Fruit fly (Drosophila melanogaster) whole organism, embryonic: ENCODE results near the gene CG17283.

Source experiments
- B-H1 ChIP-seq: fragments of 200-800 bp; sonication (Bioruptor generic); IDR thresholded peaks from 3 replicates; pipeline ENCODE4 v1.3.6; 2022; ENCODE audit warnings: missing biosample characterization, missing genetic modification characterization
- CG11085 ChIP-seq: fragments of 200-800 bp; sonication (Bioruptor generic); IDR thresholded peaks from 2 replicates; pipeline ENCODE4 v1.3.6; 2022; ENCODE audit warnings: missing biosample characterization, missing genetic modification characterization
- CG11504 ChIP-seq: fragments of 200-800 bp; sonication (Bioruptor generic); optimal IDR thresholded peaks from 3 replicates; lab custom pipeline; 2019; ENCODE audit warnings: missing biosample characterization, mild to moderate bottlenecking, missing genetic modification characterization, moderate library complexity
- CG12155 ChIP-seq: fragments of 200-800 bp; sonication (Bioruptor generic); optimal IDR thresholded peaks from 3 replicates; lab custom pipeline; 2016; ENCODE audit warnings: missing biosample characterization, missing genetic modification characterization
- CG12769 ChIP-seq: fragments of 200-800 bp; sonication (Bioruptor generic); optimal IDR thresholded peaks from 2 replicates; lab custom pipeline; 2019; ENCODE audit warnings: missing biosample characterization, mild to moderate bottlenecking, missing genetic modification characterization, moderate library complexity
- CG13775 ChIP-seq: fragments of 200-800 bp; sonication (Bioruptor generic); optimal IDR thresholded peaks from 3 replicates; lab custom pipeline; 2017; ENCODE audit warnings: missing biosample characterization, mild to moderate bottlenecking, missing genetic modification characterization
- CG14710 ChIP-seq: fragments of 200-800 bp; sonication (Bioruptor generic); optimal IDR thresholded peaks from 3 replicates; lab custom pipeline; 2019; ENCODE audit warnings: missing biosample characterization, mild to moderate bottlenecking, missing genetic modification characterization, moderate library complexity
- CG15479 ChIP-seq: fragments of 200-800 bp; sonication (Bioruptor generic); optimal IDR thresholded peaks from 3 replicates; lab custom pipeline; 2019; ENCODE audit warnings: missing biosample characterization, mild to moderate bottlenecking, missing genetic modification characterization, moderate library complexity
- CG17328 ChIP-seq: fragments of 200-800 bp; sonication (Bioruptor generic); IDR thresholded peaks from 2 replicates; pipeline ENCODE4 v1.3.6; 2022; ENCODE audit warnings: missing biosample characterization, missing genetic modification characterization
- CG18476 ChIP-seq: fragments of 200-800 bp; sonication (Bioruptor generic); optimal IDR thresholded peaks from 2 replicates; lab custom pipeline; 2016; ENCODE audit warnings: missing biosample characterization, mild to moderate bottlenecking, missing genetic modification characterization
- CG2199 ChIP-seq: fragments of 200-800 bp; sonication (Bioruptor generic); IDR thresholded peaks from 3 replicates; pipeline ENCODE4 v1.3.6; 2022; ENCODE audit warnings: missing biosample characterization, missing genetic modification characterization
- CG30431 ChIP-seq: fragments of 200-800 bp; sonication (Bioruptor generic); optimal IDR thresholded peaks from 2 replicates; lab custom pipeline; 2017; ENCODE audit warnings: missing biosample characterization, missing genetic modification characterization
- CG34376 ChIP-seq: fragments of 200-800 bp; sonication (Bioruptor generic); optimal IDR thresholded peaks from 2 replicates; lab custom pipeline; 2018; ENCODE audit warnings: missing biosample characterization, mild to moderate bottlenecking, missing genetic modification characterization
- CG3847 ChIP-seq: fragments of 200-800 bp; sonication (Bioruptor generic); IDR thresholded peaks from 2 replicates; pipeline ENCODE4 v1.3.6; 2022; ENCODE audit warnings: missing biosample characterization, missing genetic modification characterization
- CG43689 ChIP-seq: fragments of 200-800 bp; sonication (Bioruptor generic); IDR thresholded peaks from 2 replicates; pipeline ENCODE4 v1.3.6; 2022; ENCODE audit warnings: missing biosample characterization, missing genetic modification characterization
- CG5245 ChIP-seq: fragments of 200-800 bp; sonication (Bioruptor generic); optimal IDR thresholded peaks from 3 replicates; lab custom pipeline; 2016; ENCODE audit warnings: missing biosample characterization, missing genetic modification characterization
- CG8290 ChIP-seq, 3 experiments: fragments of 200-800 bp; sonication (Bioruptor generic); optimal IDR thresholded peaks; 2 replicates each; lab custom pipeline; 2016 to 2019; ENCODE audit warnings: missing biosample characterization in 3 of 3, missing genetic modification characterization in 3 of 3, mild to moderate bottlenecking in 2 of 3, moderate library complexity in 1 of 3
- CG8388 ChIP-seq: fragments of 200-800 bp; sonication (Bioruptor generic); optimal IDR thresholded peaks from 2 replicates; lab custom pipeline; 2019; ENCODE audit warnings: missing biosample characterization, mild to moderate bottlenecking, missing genetic modification characterization, moderate library complexity
- Dek ChIP-seq: fragments of 200-800 bp; sonication (Bioruptor generic); optimal IDR thresholded peaks from 3 replicates; lab custom pipeline; 2019; ENCODE audit warnings: missing biosample characterization, mild to moderate bottlenecking, missing genetic modification characterization, moderate library complexity
- Dip3 ChIP-seq: fragments of 200-800 bp; sonication (Bioruptor generic); optimal IDR thresholded peaks from 3 replicates; lab custom pipeline; 2016; ENCODE audit warnings: missing biosample characterization, missing genetic modification characterization
- Ets65A ChIP-seq: fragments of 200-800 bp; sonication (Bioruptor generic); peaks from one replicate; lab custom pipeline; 2016; ENCODE audit warnings: missing biosample characterization, missing genetic modification characterization
- Ets97D ChIP-seq: fragments of 200-800 bp; sonication (Bioruptor generic); optimal IDR thresholded peaks from 3 replicates; lab custom pipeline; 2016; ENCODE audit warnings: missing biosample characterization, missing genetic modification characterization
- Hr51 ChIP-seq, 2 experiments: fragments of 200-800 bp; sonication (Bioruptor generic); optimal IDR thresholded peaks; 2 replicates in 1 of 2; 3 replicates in 1 of 2; lab custom pipeline; 2016 to 2018; ENCODE audit warnings: missing biosample characterization in 2 of 2, missing genetic modification characterization in 2 of 2, mild to moderate bottlenecking in 1 of 2, moderate library complexity in 1 of 2
- Jarid2 ChIP-seq: fragments of 200-800 bp; sonication (Bioruptor generic); optimal IDR thresholded peaks from 3 replicates; lab custom pipeline; 2017; ENCODE audit warnings: mild to moderate bottlenecking, missing biosample characterization, missing genetic modification reagents, missing genetic modification characterization
- Nf-YA ChIP-seq: fragments of 200-800 bp; sonication (Bioruptor generic); IDR thresholded peaks from 2 replicates; pipeline ENCODE4 v1.3.6; 2022; ENCODE audit warnings: missing biosample characterization, missing genetic modification characterization
- Oaz ChIP-seq: fragments of 200-800 bp; sonication (Bioruptor generic); IDR thresholded peaks from 2 replicates; pipeline ENCODE4 v1.3.6; 2022; ENCODE audit warnings: missing biosample characterization, missing genetic modification characterization
- aop ChIP-seq: fragments of 200-800 bp; sonication (Bioruptor generic); IDR thresholded peaks from 2 replicates; pipeline ENCODE4 v1.3.6; 2022; ENCODE audit warnings: missing biosample characterization, missing genetic modification characterization
- ap ChIP-seq: fragments of 200-800 bp; sonication (Bioruptor generic); IDR thresholded peaks from 2 replicates; pipeline ENCODE4 v1.3.6; 2022; ENCODE audit warnings: missing biosample characterization, missing genetic modification characterization
- ash1 ChIP-seq: fragments of 200-800 bp; sonication (Bioruptor generic); optimal IDR thresholded peaks from 2 replicates; lab custom pipeline; 2018; ENCODE audit warnings: missing biosample characterization, mild to moderate bottlenecking, missing genetic modification characterization
- bab2 ChIP-seq: fragments of 200-800 bp; sonication (Bioruptor generic); optimal IDR thresholded peaks from 2 replicates; lab custom pipeline; 2016; ENCODE audit warnings: missing biosample characterization, missing genetic modification characterization
- bcd ChIP-seq: fragments of 200-800 bp; sonication (Bioruptor generic); optimal IDR thresholded peaks from 2 replicates; lab custom pipeline; 2017; ENCODE audit warnings: missing biosample characterization, mild to moderate bottlenecking, missing genetic modification characterization
- chm ChIP-seq: fragments of 200-800 bp; sonication (Bioruptor generic); IDR thresholded peaks from 2 replicates; pipeline ENCODE4 v1.3.6; 2022; ENCODE audit warnings: missing biosample characterization, missing genetic modification characterization
- cwo ChIP-seq: fragments of 200-800 bp; sonication (Bioruptor generic); optimal IDR thresholded peaks from 3 replicates; lab custom pipeline; 2017; ENCODE audit warnings: missing biosample characterization, missing genetic modification characterization, mild to moderate bottlenecking, moderate library complexity, missing genetic modification reagents
- dmrt99B ChIP-seq: fragments of 200-800 bp; sonication (Bioruptor generic); optimal IDR thresholded peaks from 2 replicates; lab custom pipeline; 2018; ENCODE audit warnings: missing biosample characterization, mild to moderate bottlenecking, missing genetic modification characterization, moderate library complexity
- dpn ChIP-seq, 2 experiments: fragments of 200-800 bp; sonication (Bioruptor generic); optimal IDR thresholded peaks; 3 replicates each; lab custom pipeline; 2016; ENCODE audit warnings: missing biosample characterization in 2 of 2, missing genetic modification characterization in 2 of 2
- ewg ChIP-seq: fragments of 200-800 bp; sonication (Bioruptor generic); optimal IDR thresholded peaks from 3 replicates; lab custom pipeline; 2017; ENCODE audit warnings: mild to moderate bottlenecking, missing biosample characterization, missing genetic modification reagents, missing genetic modification characterization
- exex ChIP-seq: fragments of 200-800 bp; sonication (Bioruptor generic); optimal IDR thresholded peaks from 4 replicates; lab custom pipeline; 2018; ENCODE audit warnings: missing biosample characterization, mild to moderate bottlenecking, missing genetic modification characterization, moderate library complexity
- fu2 ChIP-seq: fragments of 200-800 bp; sonication (Bioruptor generic); optimal IDR thresholded peaks from 2 replicates; lab custom pipeline; 2016; ENCODE audit warnings: missing biosample characterization, missing genetic modification characterization
- gfzf ChIP-seq: fragments of 200-800 bp; sonication (Bioruptor generic); optimal IDR thresholded peaks from 2 replicates; lab custom pipeline; 2016; ENCODE audit warnings: missing biosample characterization, mild to moderate bottlenecking, missing genetic modification characterization, moderate library complexity
- gsb ChIP-seq: fragments of 200-800 bp; sonication (Bioruptor generic); IDR thresholded peaks from 2 replicates; pipeline ENCODE4 v1.3.6; 2022; ENCODE audit warnings: missing biosample characterization, missing genetic modification characterization
- kay ChIP-seq: fragments of 200-800 bp; sonication (Bioruptor generic); optimal IDR thresholded peaks from 2 replicates; lab custom pipeline; 2016; ENCODE audit warnings: missing biosample characterization, missing genetic modification characterization
- klu ChIP-seq: fragments of 200-800 bp; sonication (Bioruptor generic); IDR thresholded peaks from 2 replicates; pipeline ENCODE4 v1.3.6; 2022; ENCODE audit warnings: missing biosample characterization, missing genetic modification characterization
- p53 ChIP-seq: fragments of 200-800 bp; sonication (Bioruptor generic); optimal IDR thresholded peaks from 2 replicates; lab custom pipeline; 2016; ENCODE audit warnings: missing biosample characterization, missing genetic modification characterization
- pum ChIP-seq: fragments of 200-800 bp; sonication (Bioruptor generic); optimal IDR thresholded peaks from 2 replicates; lab custom pipeline; 2016; ENCODE audit warnings: missing biosample characterization, missing genetic modification characterization
- rib ChIP-seq: fragments of 200-800 bp; sonication (Bioruptor generic); IDR thresholded peaks from 2 replicates; pipeline ENCODE4 v1.3.6; 2022; ENCODE audit warnings: missing biosample characterization, missing genetic modification characterization
- ro ChIP-seq: fragments of 200-800 bp; sonication (Bioruptor generic); IDR thresholded peaks from 2 replicates; pipeline ENCODE4 v1.3.6; 2022; ENCODE audit warnings: missing biosample characterization, missing genetic modification characterization
- row ChIP-seq: fragments of 200-800 bp; sonication (Bioruptor generic); IDR thresholded peaks from 3 replicates; pipeline ENCODE4 v1.3.6; 2022; ENCODE audit warnings: missing biosample characterization, missing genetic modification characterization
- run ChIP-seq: fragments of 200-800 bp; sonication (Bioruptor generic); optimal IDR thresholded peaks from 3 replicates; lab custom pipeline; 2018; ENCODE audit warnings: missing biosample characterization, mild to moderate bottlenecking, missing genetic modification characterization
- sqz ChIP-seq: fragments of 200-800 bp; sonication (Bioruptor generic); optimal IDR thresholded peaks from 3 replicates; lab custom pipeline; 2018; ENCODE audit warnings: missing biosample characterization, mild to moderate bottlenecking, missing genetic modification characterization
- trem ChIP-seq: fragments of 200-800 bp; optimal IDR thresholded peaks from 3 replicates; lab custom pipeline; 2019; ENCODE audit warnings: missing biosample characterization, mild to moderate bottlenecking, missing genetic modification characterization, moderate library complexity
- zf30C ChIP-seq: fragments of 200-800 bp; sonication (Bioruptor generic); optimal IDR thresholded peaks from 3 replicates; lab custom pipeline; 2018; ENCODE audit warnings: missing biosample characterization, mild to moderate bottlenecking, missing genetic modification characterization

The CG17283 gene

dm6 chr3R:17402434-17402833, 5.2 kb upstream of the CG17283 start, which contains the start of gene Sur-8 (continued):
- TF ChIP-seq CG12155 (GFP tag; lab: Kevin White, UChicago) (peak; percentile 49), gsb (peak; percentile 60), dpn (GFP tag; optimal IDR thresholded peaks at IDR 0.05; lab: Kevin White, UChicago) (peak; percentile 72 to 77), CG43689 (GFP tag; lab: Robert Waterston, UW) (peak; percentile 48), aop (GFP tag; lab: Robert Waterston, UW) (0 out of 2 replicates have a peak, but pooled peaks have one; percentile 14), dmrt99B (tag; lab: Kevin White, UChicago) (peak; percentile 55), p53 (GFP tag; lab: Kevin White, UChicago) (peak; percentile 9), Nf-YA (GFP tag; lab: Robert Waterston, UW) (no peak), CG5245 (GFP tag; lab: Kevin White, UChicago) (peak; percentile 79), CG30431 (GFP tag; lab: Kevin White, UChicago) (peak; percentile 40), trem (tag; lab: Kevin White, UChicago) (no peak), CG34376 (GFP tag; lab: Kevin White, UChicago) (peak; percentile 39), pum (peak; percentile 59), CG11085 (GFP tag; lab: Robert Waterston, UW) (peak; percentile 66), Oaz (GFP tag; lab: Robert Waterston, UW) (0 out of 2 replicates have a peak, but pooled peaks have one; percentile 45), chm (no peak), CG13775 (GFP tag; lab: Kevin White, UChicago) (peak; percentile 30), B-H1 (GFP tag; lab: Robert Waterston, UW) (peak; percentile 19; the same call in 1 of the 3 replicates), ewg (peak; percentile 99), CG3847 (GFP tag; lab: Robert Waterston, UW) (peak; percentile 61), Ets65A (GFP tag; lab: Kevin White, UChicago) (peak; percentile 92), CG8388 (GFP tag; lab: Kevin White, UChicago) (peak; percentile 7), ro (GFP tag; lab: Robert Waterston, UW) (no peak), Dek (tag; lab: Kevin White, UChicago) (peak; percentile 34), zf30C (GFP tag; lab: Kevin White, UChicago) (no peak), CG14710 (tag; lab: Kevin White, UChicago) (peak; percentile 2), run (tag; lab: Kevin White, UChicago) (no peak), CG15479 (GFP tag; lab: Kevin White, UChicago) (no peak), exex (no peak), fu2 (GFP tag; lab: Kevin White, UChicago) (peak; percentile 27), sqz (GFP tag; lab: Kevin White, UChicago) (no peak), klu (GFP tag; lab: Robert Waterston, UW) (no peak), ash1 (GFP tag; lab: Kevin White, UChicago) (no peak), gfzf (no peak), CG12769 (tag; lab: Kevin White, UChicago) (peak; percentile 64), CG11504 (peak; percentile 70), ap (GFP tag; lab: Robert Waterston, UW) (peak; percentile 37; the same call in 1 of the 2 replicates), bab2 (GFP tag; lab: Kevin White, UChicago) (peak; percentile 70), CG8290 (GFP tag; optimal IDR thresholded peaks at IDR 0.05; lab: Kevin White, UChicago) (peak; percentile 30), CG8290 (tag; optimal IDR thresholded peaks at IDR 0.05; lab: Kevin White, UChicago) (peak in 1 of 2 experiments; percentile 90), row (GFP tag; lab: Robert Waterston, UW) (0 out of 3 replicates have a peak, but pooled peaks have one; percentile 22), kay (no peak), cwo (no peak), CG2199 (no peak), rib (GFP tag; lab: Robert Waterston, UW) (peak; percentile 40; the same call in 1 of the 2 replicates), Ets97D (GFP tag; lab: Kevin White, UChicago) (peak; percentile 45), bcd (peak; percentile 60), CG17328 (GFP tag; lab: Robert Waterston, UW) (peak; percentile 70), Dip3 (GFP tag; lab: Kevin White, UChicago) (peak; percentile 39), Jarid2 (GFP tag; lab: Kevin White, UChicago) (peak; percentile 26), CG18476 (GFP tag; lab: Kevin White, UChicago) (no peak), Hr51 (GFP tag; optimal IDR thresholded peaks at IDR 0.05; lab: Kevin White, UChicago) (peak in 1 of 2 experiments; percentile 17)
